Fruit fly (Drosophila melanogaster) whole organism, prepupa: Measurements from ENCODE around the gene CG33927.

Source experiments
- CG10669 ChIP-seq: fragments of 200-800 bp; sonication (Bioruptor generic); optimal IDR thresholded peaks from 3 replicates; lab custom pipeline; 2018; ENCODE audit warnings: missing biosample characterization, mild to moderate bottlenecking, missing genetic modification characterization, moderate library complexity
- CG11294 ChIP-seq: fragments of 200-800 bp; sonication (Bioruptor generic); IDR thresholded peaks from 2 replicates; pipeline ENCODE4 v1.3.6; 2022; ENCODE audit warnings: missing biosample characterization, missing genetic modification characterization
- CG11762 ChIP-seq: fragments of 200-800 bp; sonication (Bioruptor generic); optimal IDR thresholded peaks from 3 replicates; lab custom pipeline; 2016; ENCODE audit warnings: missing biosample characterization, missing genetic modification characterization; ENCODE audit not compliant: insufficient read depth
- CG15336 ChIP-seq: fragments of 200-800 bp; sonication (Bioruptor generic); IDR thresholded peaks from 2 replicates; pipeline ENCODE4 v1.3.6; 2022; ENCODE audit warnings: missing biosample characterization, missing genetic modification characterization
- CG1621 ChIP-seq: fragments of 200-800 bp; sonication (Bioruptor generic); optimal IDR thresholded peaks from 3 replicates; lab custom pipeline; 2018; ENCODE audit warnings: missing biosample characterization, mild to moderate bottlenecking, missing genetic modification characterization
- CG16779 ChIP-seq: fragments of 200-800 bp; sonication (Bioruptor generic); optimal IDR thresholded peaks from 3 replicates; lab custom pipeline; 2017; ENCODE audit warnings: missing biosample characterization, mild to moderate bottlenecking, missing genetic modification characterization
- CG32006 ChIP-seq: fragments of 200-800 bp; sonication (Bioruptor generic); optimal IDR thresholded peaks from 3 replicates; lab custom pipeline; 2017; ENCODE audit warnings: missing biosample characterization, mild to moderate bottlenecking, missing genetic modification characterization
- CG4318 ChIP-seq: fragments of 200-800 bp; sonication (Bioruptor generic); optimal IDR thresholded peaks from 3 replicates; lab custom pipeline; 2017; ENCODE audit warnings: missing biosample characterization, mild to moderate bottlenecking, missing genetic modification characterization
- CG6163 ChIP-seq: fragments of 200-800 bp; sonication (Bioruptor generic); IDR thresholded peaks from 3 replicates; pipeline ENCODE4 v1.3.6; 2022; ENCODE audit warnings: missing biosample characterization, missing genetic modification characterization
- CG6276 ChIP-seq: fragments of 200-800 bp; sonication (Bioruptor generic); optimal IDR thresholded peaks from 2 replicates; lab custom pipeline; 2017; ENCODE audit warnings: missing biosample characterization, mild to moderate bottlenecking, missing genetic modification characterization
- CG6792 ChIP-seq: fragments of 200-800 bp; sonication (Bioruptor generic); optimal IDR thresholded peaks from 3 replicates; lab custom pipeline; 2016; ENCODE audit warnings: missing biosample characterization, missing genetic modification characterization
- CG6808 ChIP-seq: fragments of 200-800 bp; sonication (Bioruptor generic); optimal IDR thresholded peaks from 3 replicates; lab custom pipeline; 2017; ENCODE audit warnings: missing biosample characterization, missing genetic modification characterization, mild to moderate bottlenecking, moderate library complexity, missing genetic modification reagents
- CG8119 ChIP-seq: fragments of 200-800 bp; sonication (Bioruptor generic); IDR thresholded peaks from 3 replicates; pipeline ENCODE4 v1.3.6; 2022; ENCODE audit warnings: missing biosample characterization, missing genetic modification characterization
- CG9139 ChIP-seq: fragments of 200-800 bp; sonication (Bioruptor generic); optimal IDR thresholded peaks from 3 replicates; lab custom pipeline; 2017; ENCODE audit warnings: missing biosample characterization, mild to moderate bottlenecking, missing genetic modification characterization
- Eip75B ChIP-seq: fragments of 200-800 bp; sonication (Bioruptor generic); optimal IDR thresholded peaks from 3 replicates; lab custom pipeline; 2016; ENCODE audit warnings: missing biosample characterization, missing genetic modification characterization
- Eip78C ChIP-seq: fragments of 200-800 bp; sonication (Bioruptor generic); peaks from one replicate; lab custom pipeline; 2016; ENCODE audit warnings: missing biosample characterization, missing genetic modification characterization
- Eip93F ChIP-seq: fragments of 200-800 bp; sonication (Bioruptor generic); optimal IDR thresholded peaks from 2 replicates; lab custom pipeline; 2016; ENCODE audit warnings: missing biosample characterization, mild to moderate bottlenecking, missing genetic modification characterization
- Ets21C ChIP-seq: fragments of 200-800 bp; sonication (Bioruptor generic); optimal IDR thresholded peaks from 3 replicates; lab custom pipeline; 2016; ENCODE audit warnings: missing biosample characterization, missing genetic modification characterization
- Ets96B ChIP-seq: fragments of 200-800 bp; optimal IDR thresholded peaks from 2 replicates; lab custom pipeline; 2019; ENCODE audit warnings: missing biosample characterization, mild to moderate bottlenecking, missing genetic modification characterization, moderate library complexity
- Gug ChIP-seq: fragments of 200-800 bp; sonication (Bioruptor generic); IDR thresholded peaks from 2 replicates; pipeline ENCODE4 v1.3.6; 2022; ENCODE audit warnings: missing biosample characterization, missing genetic modification characterization
- Hr38 ChIP-seq: sonication (Bioruptor generic); optimal IDR thresholded peaks from 2 replicates; lab custom pipeline; 2016; ENCODE audit warnings: missing biosample characterization, missing genetic modification characterization
- Hr4 ChIP-seq: fragments of 200-800 bp; sonication (Bioruptor generic); optimal IDR thresholded peaks from 3 replicates; lab custom pipeline; 2016; ENCODE audit warnings: missing biosample characterization, missing genetic modification characterization
- Lpt ChIP-seq: fragments of 200-800 bp; sonication (Bioruptor generic); optimal IDR thresholded peaks from 3 replicates; lab custom pipeline; 2016; ENCODE audit warnings: missing biosample characterization, missing genetic modification characterization
- Smox ChIP-seq: fragments of 200-800 bp; sonication (Bioruptor generic); optimal IDR thresholded peaks from 3 replicates; lab custom pipeline; 2016; ENCODE audit warnings: missing biosample characterization, missing genetic modification characterization
- Sox102F ChIP-seq: fragments of 200-800 bp; sonication (Bioruptor generic); optimal IDR thresholded peaks from 2 replicates; lab custom pipeline; 2016; ENCODE audit warnings: missing biosample characterization, mild to moderate bottlenecking, missing genetic modification characterization
- Sox14 ChIP-seq: fragments of 200-800 bp; sonication (Bioruptor generic); optimal IDR thresholded peaks from 3 replicates; lab custom pipeline; 2016; ENCODE audit warnings: missing biosample characterization, missing genetic modification characterization
- Sox15 ChIP-seq: fragments of 200-800 bp; sonication (Bioruptor generic); optimal IDR thresholded peaks from 3 replicates; lab custom pipeline; 2016; ENCODE audit warnings: missing biosample characterization, missing genetic modification characterization
- achi ChIP-seq: fragments of 200-800 bp; sonication (Bioruptor generic); optimal IDR thresholded peaks from 3 replicates; lab custom pipeline; 2016; ENCODE audit warnings: missing biosample characterization, missing genetic modification characterization
- acj6 ChIP-seq: fragments of 200-800 bp; sonication (Bioruptor generic); optimal IDR thresholded peaks from 3 replicates; lab custom pipeline; 2016; ENCODE audit warnings: missing biosample characterization, missing genetic modification characterization
- cyc ChIP-seq: fragments of 200-800 bp; sonication (Bioruptor generic); optimal IDR thresholded peaks from 3 replicates; lab custom pipeline; 2016; ENCODE audit warnings: missing biosample characterization, missing genetic modification characterization
- dac ChIP-seq: fragments of 200-800 bp; sonication (Bioruptor generic); optimal IDR thresholded peaks from 2 replicates; lab custom pipeline; 2017; ENCODE audit warnings: missing biosample characterization, mild to moderate bottlenecking, missing genetic modification characterization
- dsx ChIP-seq: fragments of 200-800 bp; optimal IDR thresholded peaks from 3 replicates; lab custom pipeline; 2019; ENCODE audit warnings: missing biosample characterization, mild to moderate bottlenecking, missing genetic modification characterization, moderate library complexity; ENCODE audit not compliant: poor library complexity, severe bottlenecking
- eg ChIP-seq: fragments of 200-800 bp; sonication (Bioruptor generic); IDR thresholded peaks from 3 replicates; pipeline ENCODE4 v1.3.6; 2022; ENCODE audit warnings: missing biosample characterization, missing genetic modification characterization
- esn ChIP-seq: fragments of 200-800 bp; sonication (Bioruptor generic); optimal IDR thresholded peaks from 2 replicates; lab custom pipeline; 2016; ENCODE audit warnings: missing biosample characterization, mild to moderate bottlenecking, missing genetic modification characterization, moderate library complexity
- lz ChIP-seq: fragments of 200-800 bp; sonication (Bioruptor generic); optimal IDR thresholded peaks from 3 replicates; lab custom pipeline; 2016; ENCODE audit warnings: missing biosample characterization, missing genetic modification characterization
- pdm3 ChIP-seq: fragments of 200-800 bp; sonication (Bioruptor generic); optimal IDR thresholded peaks from 3 replicates; lab custom pipeline; 2016; ENCODE audit warnings: missing biosample characterization, missing genetic modification characterization
- spab ChIP-seq: fragments of 200-800 bp; sonication (Bioruptor generic); optimal IDR thresholded peaks from 2 replicates; lab custom pipeline; 2017; ENCODE audit warnings: missing biosample characterization, mild to moderate bottlenecking, missing genetic modification characterization, missing genetic modification reagents
- ss ChIP-seq, 2 experiments: fragments of 200-800 bp; sonication (Bioruptor generic); optimal IDR thresholded peaks; 2 replicates in 1 of 2; 3 replicates in 1 of 2; lab custom pipeline; 2017 to 2018; ENCODE audit warnings: mild to moderate bottlenecking in 2 of 2, missing biosample characterization in 2 of 2, missing genetic modification characterization in 2 of 2, moderate library complexity in 1 of 2
- svp ChIP-seq: fragments of 200-800 bp; sonication (Bioruptor generic); peaks from one replicate; lab custom pipeline; 2016; ENCODE audit warnings: missing biosample characterization, missing genetic modification characterization
- topi ChIP-seq: fragments of 200-800 bp; sonication (Bioruptor generic); optimal IDR thresholded peaks from 3 replicates; lab custom pipeline; 2016; ENCODE audit warnings: missing biosample characterization, missing genetic modification characterization
- vri ChIP-seq: fragments of 200-800 bp; sonication (Bioruptor generic); optimal IDR thresholded peaks from 3 replicates; lab custom pipeline; 2016; ENCODE audit warnings: missing biosample characterization, mild to moderate bottlenecking, missing genetic modification characterization

CG33927 gene

dm6 chr3R:4731006-4731405 is 40.6 kb upstream of the CG33927 start (continued):
- TF ChIP-seq Smox = no peak

DNA sequence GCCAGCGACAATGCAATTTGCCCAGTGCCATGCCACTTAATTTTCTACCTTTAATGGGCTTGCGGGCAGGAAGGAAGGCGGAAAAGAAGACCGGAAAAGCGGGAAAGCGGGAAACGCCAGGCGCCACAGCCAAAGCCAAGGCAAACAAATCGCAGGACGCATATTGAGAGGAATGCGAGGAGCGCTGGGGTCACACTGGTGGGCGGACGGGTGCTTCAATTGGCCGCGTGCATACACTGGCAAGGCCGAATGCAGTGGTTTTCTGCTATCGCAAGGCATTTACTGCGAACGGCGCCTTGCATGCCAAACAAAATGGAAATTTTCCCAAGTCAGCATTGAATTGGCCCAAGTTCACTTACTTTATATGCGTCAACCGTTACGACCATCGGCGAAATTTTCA is 38.0 kb upstream of the CG33927 start:
- peak; percentile 27 for TF ChIP-seq svp (GFP tag; lab: Kevin White, UChicago)
- TF ChIP-seq Sox15 (GFP tag; lab: Kevin White, UChicago) = no peak

DNA sequence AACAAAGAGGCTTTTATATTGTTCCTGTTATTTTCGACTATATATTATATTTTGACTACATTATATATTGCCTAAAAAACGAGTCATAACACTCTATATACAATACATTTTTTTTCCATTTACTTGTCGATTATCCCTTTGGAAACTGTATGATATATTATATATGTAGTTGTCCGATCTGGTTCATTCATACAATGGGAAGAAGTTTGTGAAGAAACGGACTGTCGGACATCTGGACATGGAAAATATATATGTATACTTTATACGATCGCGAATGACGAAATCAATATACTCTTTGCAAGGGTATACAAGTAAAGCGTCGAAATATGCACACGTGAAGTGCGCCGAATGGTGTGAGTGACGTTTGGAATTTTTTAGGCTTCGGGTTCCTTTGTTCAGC is 36.4 kb upstream of the CG33927 start:
- TF ChIP-seq acj6 (GFP tag; lab: Kevin White, UChicago) (peak; percentile 11), CG10669 (GFP tag; lab: Kevin White, UChicago) (no peak), pdm3 (GFP tag; lab: Kevin White, UChicago) (peak; percentile 22), Eip75B (GFP tag; lab: Kevin White, UChicago) (no peak), CG6808 (GFP tag; lab: Kevin White, UChicago) (no peak), achi (GFP tag; lab: Kevin White, UChicago) (no peak), topi (peak; percentile 32), Sox15 (GFP tag; lab: Kevin White, UChicago) (no peak), ss (GFP tag; optimal IDR thresholded peaks at IDR 0.05; lab: Kevin White, UChicago) (no peak), CG11294 (GFP tag; lab: Robert Waterston, UW) (no peak), CG6163 (no peak), cyc (GFP tag; lab: Kevin White, UChicago) (no peak), Eip78C (GFP tag; lab: Kevin White, UChicago) (peak; percentile 74), lz (GFP tag; lab: Kevin White, UChicago) (no peak), Lpt (GFP tag; lab: Kevin White, UChicago) (no peak), CG9139 (GFP tag; lab: Kevin White, UChicago) (no peak), Ets21C (GFP tag; lab: Kevin White, UChicago) (no peak), Hr38 (GFP tag; lab: Kevin White, UChicago) (no peak), dsx (GFP tag; lab: Kevin White, UChicago) (no peak), CG1621 (tag; lab: Kevin White, UChicago) (no peak), Smox (no peak), eg (GFP tag; lab: Robert Waterston, UW) (no peak), svp (GFP tag; lab: Kevin White, UChicago) (peak; percentile 36), Hr4 (GFP tag; lab: Kevin White, UChicago) (peak; percentile 26), CG6276 (GFP tag; lab: Kevin White, UChicago) (no peak), esn (GFP tag; lab: Kevin White, UChicago) (peak; percentile 20)

DNA sequence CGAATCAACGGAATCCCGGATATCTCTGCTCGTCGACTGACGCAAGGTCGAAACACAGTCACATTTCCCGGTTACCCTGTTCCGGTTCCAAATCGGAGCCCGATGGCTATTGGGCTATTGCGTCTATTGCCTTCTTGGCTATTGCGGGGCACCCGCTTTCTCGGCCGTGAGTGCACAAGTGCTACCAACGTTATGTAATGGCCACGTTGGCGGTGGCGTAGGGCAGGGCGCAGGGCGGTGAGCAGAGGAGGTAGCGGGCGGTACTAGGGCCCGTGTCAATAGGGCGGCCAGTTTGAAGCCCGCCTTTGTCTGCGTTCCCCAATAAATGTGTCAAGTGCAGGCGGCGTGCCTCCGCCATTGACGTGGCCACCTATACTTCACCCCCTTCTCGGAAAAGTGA is 35.9 kb upstream of the CG33927 start:
- TF ChIP-seq CG15336 (GFP tag; lab: Robert Waterston, UW) (no peak), CG11762 (GFP tag; lab: Kevin White, UChicago) (no peak), Ets96B (tag; lab: Kevin White, UChicago) (no peak), CG6808 (GFP tag; lab: Kevin White, UChicago) (no peak), CG9139 (GFP tag; lab: Kevin White, UChicago) (no peak), Sox14 (GFP tag; lab: Kevin White, UChicago) (no peak), svp (GFP tag; lab: Kevin White, UChicago) (no peak), CG6792 (GFP tag; lab: Kevin White, UChicago) (no peak), CG32006 (GFP tag; lab: Kevin White, UChicago) (no peak), dsx (GFP tag; lab: Kevin White, UChicago) (no peak)

- TF ChIP-seq vri (GFP tag; lab: Kevin White, UChicago) = no peak
- TF ChIP-seq CG8119 (GFP tag; lab: Robert Waterston, UW) = no peak
- TF ChIP-seq spab (GFP tag; lab: Kevin White, UChicago) = no peak
- TF ChIP-seq svp (GFP tag; lab: Kevin White, UChicago) = no peak
- no peak for TF ChIP-seq achi (GFP tag; lab: Kevin White, UChicago)
- TF ChIP-seq Sox102F (GFP tag; lab: Kevin White, UChicago) = no peak
- TF ChIP-seq Lpt (GFP tag; lab: Kevin White, UChicago) = no peak
- no peak for TF ChIP-seq CG15336 (GFP tag; lab: Robert Waterston, UW)
- TF ChIP-seq CG4318 (GFP tag; lab: Kevin White, UChicago) = no peak
- TF ChIP-seq dac (GFP tag; lab: Kevin White, UChicago) = no peak
- TF ChIP-seq Eip78C (GFP tag; lab: Kevin White, UChicago) = no peak
- no peak for TF ChIP-seq Gug (GFP tag; lab: Robert Waterston, UW)
- no peak for TF ChIP-seq CG11294 (GFP tag; lab: Robert Waterston, UW)
- no peak for TF ChIP-seq esn (GFP tag; lab: Kevin White, UChicago)
- TF ChIP-seq pdm3 (GFP tag; lab: Kevin White, UChicago) = no peak
- no peak for TF ChIP-seq CG1621 (tag; lab: Kevin White, UChicago)
- TF ChIP-seq dsx (GFP tag; lab: Kevin White, UChicago) = no peak
- TF ChIP-seq eg (GFP tag; lab: Robert Waterston, UW) = no peak
- TF ChIP-seq CG16779 (tag; lab: Kevin White, UChicago) = no peak
- no peak for TF ChIP-seq Eip93F (GFP tag; lab: Kevin White, UChicago)
Observed at dm6 chr3R:4725349-4725748, 34.9 kb upstream of the CG33927 start.
